Worm (Caenorhabditis elegans) whole organism, L2 larva: Measurements from ENCODE around the gene wrm-1.

Experiments used
- ceh-82 ChIP-seq: fragments of 150-350 bp; optimal IDR thresholded peaks from 2 replicates; lab custom pipeline; 2014; ENCODE audit warnings: missing biosample characterization, missing genetic modification characterization
- nhr-237 ChIP-seq: fragments of 150-350 bp; optimal IDR thresholded peaks from 2 replicates; lab custom pipeline; 2014; ENCODE audit warnings: missing biosample characterization, missing genetic modification characterization
- nhr-6 ChIP-seq: fragments of 150-350 bp; optimal IDR thresholded peaks from 2 replicates; lab custom pipeline; 2014; ENCODE audit warnings: missing biosample characterization, missing genetic modification characterization
- skn-1 ChIP-seq: sonication (generic microtip); optimal IDR thresholded peaks from 2 replicates; lab custom pipeline; 2017; ENCODE audit warnings: missing biosample characterization, missing genetic modification characterization
- unc-55 ChIP-seq: fragments of 150-350 bp; sonication (generic microtip); optimal IDR thresholded peaks from 3 replicates; lab custom pipeline; 2014; ENCODE audit warnings: missing biosample characterization, missing genetic modification reagents, missing genetic modification characterization
- ztf-11 ChIP-seq: sonication (generic microtip); optimal IDR thresholded peaks from 2 replicates; lab custom pipeline; 2017; ENCODE audit warnings: missing biosample characterization, missing genetic modification characterization
- ztf-4 ChIP-seq: fragments of 150-350 bp; optimal IDR thresholded peaks from 2 replicates; lab custom pipeline; 2014; ENCODE audit warnings: missing biosample characterization, missing genetic modification characterization

- TF ChIP-seq nhr-237 (tag; lab: Kevin White, UChicago) (no peak), nhr-6 (tag; lab: Kevin White, UChicago) (peak; percentile 92), ceh-82 (tag; lab: Kevin White, UChicago) (peak; percentile 73), unc-55 (GFP tag; lab: Kevin White, UChicago) (peak; percentile 100), skn-1 (tag; lab: Kevin White, UChicago) (peak; percentile 7), ztf-4 (peak; percentile 88), ztf-11 (tag; lab: Kevin White, UChicago) (no peak)
Measured at ce11 chrIII:5706077-5706627, 16.5 kb upstream of the wrm-1 start, which contains the start of gene rpl-23.
